Worm (Caenorhabditis elegans): ENCODE measurements around the gene Y67H2A.2.

DNA sequence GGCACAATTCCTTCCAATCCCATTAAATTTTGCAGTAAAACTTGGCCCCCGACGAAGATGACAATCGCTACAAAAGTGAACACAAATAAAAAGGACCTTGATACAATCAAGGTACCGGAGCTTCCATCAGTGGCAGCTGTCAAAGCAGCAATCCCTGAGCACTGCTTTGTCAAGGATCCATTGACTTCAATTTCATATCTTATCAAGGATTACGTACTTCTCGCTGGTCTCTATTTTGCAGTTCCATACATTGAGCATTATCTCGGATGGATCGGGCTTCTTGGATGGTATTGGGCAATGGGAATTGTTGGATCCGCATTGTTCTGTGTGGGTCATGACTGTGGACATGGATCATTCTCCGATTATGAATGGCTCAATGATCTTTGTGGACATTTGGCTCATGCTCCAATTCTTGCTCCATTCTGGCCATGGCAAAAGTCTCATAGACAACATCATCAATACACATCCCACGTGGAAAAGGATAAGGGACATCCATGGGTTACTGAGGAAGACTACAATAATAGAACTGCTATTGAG lies 26.3 kb upstream of the Y67H2A.2 start, which contains the start of gene fat-2:
- TF ChIP-seq aly-1 (tag; optimal IDR thresholded peaks at IDR 0.05), result no peak
- TF ChIP-seq hmbx-1 (tag; optimal IDR thresholded peaks at IDR 0.05), result no peak
- no peak for TF ChIP-seq flt-1 (GFP tag; IDR thresholded peaks at IDR 0.05)
- TF ChIP-seq B0310.2 (tag; optimal IDR thresholded peaks at IDR 0.05), result no peak
- no peak for TF ChIP-seq hmg-4 (GFP tag; optimal IDR thresholded peaks at IDR 0.05)
- TF ChIP-seq F13C5.2 (tag; optimal IDR thresholded peaks at IDR 0.05), result no peak
- TF ChIP-seq ama-1 (optimal IDR thresholded peaks at IDR 0.05), result no peak
- TF ChIP-seq scrt-1 (GFP tag; IDR thresholded peaks at IDR 0.05), result no peak
